Worm (Caenorhabditis elegans) whole organism, late embryonic: ENCODE measurements around the gene Y7A5A.20.

Source experiments
- K02D7.2 ChIP-seq: sonication (generic microtip); optimal IDR thresholded peaks from 2 replicates; lab custom pipeline; 2017; ENCODE audit warnings: mild to moderate bottlenecking, missing genetic modification characterization, missing compliant biosample characterization
- T23F11.4 ChIP-seq: fragments of 200-800 bp; sonication (Bioruptor generic); optimal IDR thresholded peaks from 2 replicates; lab custom pipeline; 2018; ENCODE audit warnings: mild to moderate bottlenecking, missing genetic modification characterization, missing compliant biosample characterization
- Y22D7AL.16 ChIP-seq: sonication (generic microtip); optimal IDR thresholded peaks from 2 replicates; lab custom pipeline; 2016; ENCODE audit warnings: missing genetic modification characterization, missing compliant biosample characterization
- ahr-1 ChIP-seq: sonication (generic microtip); optimal IDR thresholded peaks from 2 replicates; lab custom pipeline; 2016; ENCODE audit warnings: missing genetic modification characterization, missing compliant biosample characterization
- ceh-14 ChIP-seq: sonication (generic microtip); optimal IDR thresholded peaks from 2 replicates; lab custom pipeline; 2016; ENCODE audit warnings: missing genotype, missing genetic modification characterization, missing compliant biosample characterization
- ceh-18 ChIP-seq: sonication (generic microtip); optimal IDR thresholded peaks from 2 replicates; lab custom pipeline; 2016; ENCODE audit warnings: missing genetic modification characterization, missing compliant biosample characterization
- ceh-19 ChIP-seq: fragments of 200-800 bp; sonication (Bioruptor generic); optimal IDR thresholded peaks from 2 replicates; lab custom pipeline; 2018; ENCODE audit warnings: mild to moderate bottlenecking, missing genetic modification characterization, missing compliant biosample characterization
- ceh-2 ChIP-seq: sonication (generic microtip); optimal IDR thresholded peaks from 2 replicates; lab custom pipeline; 2016; ENCODE audit warnings: missing genotype, missing genetic modification characterization, missing compliant biosample characterization
- ceh-31 ChIP-seq: sonication (generic microtip); optimal IDR thresholded peaks from 2 replicates; lab custom pipeline; 2016; ENCODE audit warnings: missing genetic modification characterization, missing compliant biosample characterization
- ceh-45 ChIP-seq: fragments of 200-800 bp; sonication (Bioruptor generic); IDR thresholded peaks from 2 replicates; pipeline ENCODE4 v1.3.6; 2022; ENCODE audit warnings: missing genetic modification reagents, missing genetic modification characterization, missing compliant biosample characterization
- ceh-48 ChIP-seq: sonication (generic microtip); optimal IDR thresholded peaks from 2 replicates; lab custom pipeline; 2016; ENCODE audit warnings: missing genetic modification characterization, inconsistent platforms, missing compliant biosample characterization
- ceh-9 ChIP-seq: sonication (generic microtip); optimal IDR thresholded peaks from 2 replicates; lab custom pipeline; 2016; ENCODE audit warnings: mild to moderate bottlenecking, missing genetic modification characterization, inconsistent platforms, missing compliant biosample characterization
- dve-1 ChIP-seq: sonication (generic microtip); optimal IDR thresholded peaks from 2 replicates; lab custom pipeline; 2017; ENCODE audit warnings: antibody characterized with exemption, mild to moderate bottlenecking, missing genetic modification characterization, missing compliant biosample characterization
- elt-2 ChIP-seq: sonication (generic microtip); optimal IDR thresholded peaks from 2 replicates; lab custom pipeline; 2016; ENCODE audit warnings: missing genetic modification reagents, missing genetic modification characterization, missing compliant biosample characterization
- ets-4 ChIP-seq: sonication (generic microtip); optimal IDR thresholded peaks from 2 replicates; lab custom pipeline; 2016; ENCODE audit warnings: missing genetic modification characterization, missing compliant biosample characterization
- fkh-10 ChIP-seq: fragments of 150-350 bp; optimal IDR thresholded peaks from 2 replicates; lab custom pipeline; 2014; ENCODE audit warnings: missing biosample characterization, missing genetic modification reagents, missing genetic modification characterization
- fkh-6 ChIP-seq: sonication (generic microtip); optimal IDR thresholded peaks from 2 replicates; lab custom pipeline; 2016; ENCODE audit warnings: missing genetic modification characterization, missing compliant biosample characterization
- hlh-13 ChIP-seq: fragments of 200-800 bp; sonication (Bioruptor generic); optimal IDR thresholded peaks from 2 replicates; lab custom pipeline; 2018; ENCODE audit warnings: mild to moderate bottlenecking, missing genetic modification characterization, missing compliant biosample characterization
- hlh-15 ChIP-seq: sonication (generic microtip); optimal IDR thresholded peaks from 2 replicates; lab custom pipeline; 2016; ENCODE audit warnings: missing genetic modification characterization, missing compliant biosample characterization
- hlh-8 ChIP-seq: sonication (generic microtip); optimal IDR thresholded peaks from 2 replicates; lab custom pipeline; 2016; ENCODE audit warnings: missing genotype, missing genetic modification characterization, missing compliant biosample characterization
- lim-6 ChIP-seq: sonication (generic microtip); optimal IDR thresholded peaks from 2 replicates; lab custom pipeline; 2016; ENCODE audit warnings: missing genetic modification characterization, missing compliant biosample characterization
- lin-11 ChIP-seq: fragments of 200-800 bp; sonication (Bioruptor generic); optimal IDR thresholded peaks from 2 replicates; lab custom pipeline; 2018; ENCODE audit warnings: mild to moderate bottlenecking, missing genetic modification characterization, missing compliant biosample characterization
- madf-2 ChIP-seq: sonication (generic microtip); optimal IDR thresholded peaks from 2 replicates; lab custom pipeline; 2017; ENCODE audit warnings: missing genetic modification characterization, missing compliant biosample characterization
- nfya-1 ChIP-seq: sonication (generic microtip); optimal IDR thresholded peaks from 2 replicates; lab custom pipeline; 2017; ENCODE audit warnings: missing genetic modification characterization, mild to moderate bottlenecking, missing compliant biosample characterization, antibody characterized with exemption, moderate library complexity
- nhr-11 ChIP-seq: fragments of 150-350 bp; optimal IDR thresholded peaks from 2 replicates; lab custom pipeline; 2014; ENCODE audit warnings: missing biosample characterization, missing genetic modification characterization
- nhr-232 ChIP-seq: sonication (generic microtip); optimal IDR thresholded peaks from 2 replicates; lab custom pipeline; 2016; ENCODE audit warnings: missing genetic modification characterization, missing compliant biosample characterization
- odd-2 ChIP-seq: sonication (generic microtip); optimal IDR thresholded peaks from 2 replicates; lab custom pipeline; 2017; ENCODE audit warnings: antibody characterized with exemption, mild to moderate bottlenecking, missing genetic modification characterization, missing compliant biosample characterization
- pag-3 ChIP-seq: sonication (generic microtip); optimal IDR thresholded peaks from 2 replicates; lab custom pipeline; 2016; ENCODE audit warnings: missing compliant biosample characterization, missing genetic modification characterization, borderline replicate concordance
- pha-2 ChIP-seq: sonication (generic microtip); optimal IDR thresholded peaks from 2 replicates; lab custom pipeline; 2017; ENCODE audit warnings: mild to moderate bottlenecking, missing genetic modification characterization, missing compliant biosample characterization
- pha-4 ChIP-seq: fragments of 150-350 bp; optimal IDR thresholded peaks from 2 replicates; lab custom pipeline; 2018; ENCODE audit warnings: missing biosample characterization, missing genetic modification reagents, missing genetic modification characterization
- pqm-1 ChIP-seq: sonication (generic microtip); optimal IDR thresholded peaks from 2 replicates; lab custom pipeline; 2016; ENCODE audit warnings: missing genetic modification characterization, missing compliant biosample characterization
- ref-2 ChIP-seq: sonication (generic microtip); optimal IDR thresholded peaks from 2 replicates; lab custom pipeline; 2016; ENCODE audit warnings: missing genetic modification characterization, missing compliant biosample characterization
- rnt-1 ChIP-seq: sonication (generic microtip); optimal IDR thresholded peaks from 2 replicates; lab custom pipeline; 2016; ENCODE audit warnings: missing genetic modification characterization, missing compliant biosample characterization
- sox-2 ChIP-seq: fragments of 200-800 bp; sonication (Bioruptor generic); IDR thresholded peaks from 2 replicates; pipeline ENCODE4 v1.3.6; 2022; ENCODE audit warnings: missing genetic modification reagents, missing genetic modification characterization, missing compliant biosample characterization
- sox-4 ChIP-seq: sonication (generic microtip); optimal IDR thresholded peaks from 2 replicates; lab custom pipeline; 2017; ENCODE audit warnings: mild to moderate bottlenecking, missing genetic modification characterization, inconsistent platforms, missing compliant biosample characterization
- tbx-2 ChIP-seq: sonication (generic microtip); optimal IDR thresholded peaks from 2 replicates; lab custom pipeline; 2016; ENCODE audit warnings: missing genetic modification characterization, missing compliant biosample characterization
- unc-3 ChIP-seq, 2 experiments: fragments of 200-800 bp in 1 of 2; sonication (Bioruptor generic) in 1 of 2; sonication (generic microtip) in 1 of 2; conservative IDR thresholded peaks in 1 of 2; optimal IDR thresholded peaks in 1 of 2; 2 replicates each; pipeline versions ENCODE4 v1.3.6 to Lab custom; 2016 to 2022; ENCODE audit warnings: missing compliant biosample characterization in 2 of 2, missing genetic modification characterization in 2 of 2, missing genetic modification reagents in 1 of 2
- unc-42 ChIP-seq: sonication (generic microtip); optimal IDR thresholded peaks from 2 replicates; lab custom pipeline; 2016; ENCODE audit warnings: missing genotype, missing genetic modification characterization, missing compliant biosample characterization
- unc-86 ChIP-seq: sonication (generic microtip); optimal IDR thresholded peaks from 2 replicates; lab custom pipeline; 2016; ENCODE audit warnings: missing genetic modification characterization, missing compliant biosample characterization
- ztf-16 ChIP-seq: sonication (generic microtip); optimal IDR thresholded peaks from 2 replicates; lab custom pipeline; 2017; ENCODE audit warnings: missing genetic modification characterization, missing compliant biosample characterization

Y7A5A.20 gene

ce11 chrX:15849397-15849935 lies 21.3 kb downstream of the Y7A5A.20 start, which contains the start of gene acl-1 (continued):
- TF ChIP-seq fkh-6 (tag; lab: Kevin White, UChicago) (no peak), ceh-9 (tag; lab: Kevin White, UChicago) (no peak), pqm-1 (tag; lab: Kevin White, UChicago) (no peak), K02D7.2 (no peak), hlh-15 (tag; lab: Kevin White, UChicago) (no peak), dve-1 (tag; lab: Kevin White, UChicago) (no peak), ets-4 (tag; lab: Kevin White, UChicago) (peak; percentile 74), ceh-18 (peak; percentile 65), odd-2 (tag; lab: Kevin White, UChicago) (no peak), ceh-14 (tag; lab: Kevin White, UChicago) (peak; percentile 47), ceh-19 (GFP tag; lab: Kevin White, UChicago) (no peak), unc-3 (GFP tag; conservative IDR thresholded peaks at IDR 0.05; lab: Robert Waterston, UW) (no peak), unc-3 (tag; optimal IDR thresholded peaks at IDR 0.05; lab: Kevin White, UChicago) (no peak), nhr-11 (no peak), ahr-1 (tag; lab: Kevin White, UChicago) (no peak), nfya-1 (tag; lab: Kevin White, UChicago) (peak; percentile 49), elt-2 (tag; lab: Kevin White, UChicago) (no peak), unc-42 (tag; lab: Kevin White, UChicago) (peak; percentile 87), rnt-1 (peak; percentile 80), unc-86 (no peak), lim-6 (tag; lab: Kevin White, UChicago) (peak; percentile 6), sox-2 (GFP tag; lab: Robert Waterston, UW) (no peak), hlh-13 (GFP tag; lab: Kevin White, UChicago) (no peak), ceh-48 (no peak), Y22D7AL.16 (tag; lab: Kevin White, UChicago) (no peak), ref-2 (tag; lab: Kevin White, UChicago) (peak; percentile 65), ceh-2 (peak; percentile 75), hlh-8 (tag; lab: Kevin White, UChicago) (peak; percentile 18), tbx-2 (tag; lab: Kevin White, UChicago) (peak; percentile 72), sox-4 (tag; lab: Kevin White, UChicago) (no peak), ztf-16 (tag; lab: Kevin White, UChicago) (peak; percentile 28), nhr-232 (tag; lab: Kevin White, UChicago) (no peak), T23F11.4 (GFP tag; lab: Kevin White, UChicago) (no peak), pag-3 (tag; lab: Kevin White, UChicago) (no peak), lin-11 (tag; lab: Kevin White, UChicago) (no peak), pha-4 (tag; lab: Kevin White, UChicago) (no peak), madf-2 (tag; lab: Kevin White, UChicago) (no peak), fkh-10 (no peak)
- TF ChIP-seq, all 69 proteins: peak for 20

ce11 chrX:15851013-15851412 lies 22.9 kb downstream of the Y7A5A.20 start:
- TF ChIP-seq ref-2 (tag; lab: Kevin White, UChicago) (no peak), pha-2 (tag; lab: Kevin White, UChicago) (no peak), sox-4 (tag; lab: Kevin White, UChicago) (no peak), lim-6 (tag; lab: Kevin White, UChicago) (no peak), pqm-1 (tag; lab: Kevin White, UChicago) (no peak), ceh-19 (GFP tag; lab: Kevin White, UChicago) (no peak), ceh-31 (no peak), ceh-45 (GFP tag; lab: Robert Waterston, UW) (no peak), sox-2 (GFP tag; lab: Robert Waterston, UW) (no peak), ceh-14 (tag; lab: Kevin White, UChicago) (no peak)
